Fruit fly (Drosophila melanogaster) whole organism, pupa: Measurements from ENCODE around the gene CG5618.

ENCODE experiments used
- CG13204 ChIP-seq: fragments of 200-800 bp; sonication (Bioruptor generic); optimal IDR thresholded peaks from 2 replicates; lab custom pipeline; 2018; ENCODE audit warnings: missing biosample characterization, mild to moderate bottlenecking, missing genetic modification characterization, moderate library complexity
- CG14655 ChIP-seq: fragments of 200-800 bp; sonication (Bioruptor generic); optimal IDR thresholded peaks from 3 replicates; lab custom pipeline; 2017; ENCODE audit warnings: mild to moderate bottlenecking, missing biosample characterization, missing genetic modification reagents, missing genetic modification characterization
- CG15710 ChIP-seq: fragments of 200-800 bp; sonication (Bioruptor generic); optimal IDR thresholded peaks from 2 replicates; lab custom pipeline; 2018; ENCODE audit warnings: missing biosample characterization, mild to moderate bottlenecking, missing genetic modification characterization, moderate library complexity
- CG8159 ChIP-seq: fragments of 200-800 bp; sonication (Bioruptor generic); optimal IDR thresholded peaks from 3 replicates; lab custom pipeline; 2018; ENCODE audit warnings: missing biosample characterization, mild to moderate bottlenecking, missing genetic modification characterization, moderate library complexity
- CG9948 ChIP-seq: fragments of 200-800 bp; sonication (Bioruptor generic); optimal IDR thresholded peaks from 2 replicates; lab custom pipeline; 2018; ENCODE audit warnings: missing biosample characterization, mild to moderate bottlenecking, missing genetic modification characterization, moderate library complexity
- EcR ChIP-seq: fragments of 200-800 bp; sonication (Bioruptor generic); optimal IDR thresholded peaks from 3 replicates; lab custom pipeline; 2019; ENCODE audit warnings: missing biosample characterization, missing genetic modification characterization, mild to moderate bottlenecking, moderate library complexity, missing genetic modification reagents
- Snoo ChIP-seq: fragments of 200-800 bp; sonication (Bioruptor generic); optimal IDR thresholded peaks from 3 replicates; lab custom pipeline; 2017; ENCODE audit warnings: missing biosample characterization, mild to moderate bottlenecking, missing genetic modification characterization, inconsistent platforms
- fd96Ca ChIP-seq: fragments of 200-800 bp; sonication (Bioruptor generic); IDR thresholded peaks from 3 replicates; pipeline ENCODE4 v1.3.6; 2022; ENCODE audit warnings: missing biosample characterization, missing genetic modification characterization

DNA sequence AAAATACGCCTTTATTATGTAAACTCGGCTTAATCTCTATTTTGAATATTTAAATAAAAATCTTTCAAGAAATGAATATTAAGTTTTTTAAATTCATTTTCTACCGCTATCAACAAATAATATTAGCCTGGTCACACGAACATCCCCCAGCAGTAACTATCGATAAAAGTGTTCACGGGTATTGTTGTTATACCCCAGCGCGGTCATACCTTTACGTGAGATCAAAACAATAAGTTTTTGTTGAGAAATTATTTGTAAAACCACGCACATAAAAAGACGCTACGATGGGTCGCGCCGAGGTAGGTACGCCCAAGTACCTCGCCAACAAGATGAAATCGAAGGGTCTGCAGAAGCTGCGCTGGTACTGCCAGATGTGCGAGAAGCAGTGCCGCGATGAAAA lies 3.4 kb downstream of the CG5618 start, which contains the start of gene kin17:
- TF ChIP-seq CG8159 (tag; lab: Kevin White, UChicago), result no peak
- no peak for TF ChIP-seq CG15710 (tag; lab: Kevin White, UChicago)
- TF ChIP-seq CG13204 (GFP tag; lab: Kevin White, UChicago), result no peak
- no peak for TF ChIP-seq CG14655 (GFP tag; lab: Kevin White, UChicago)
- no peak for TF ChIP-seq EcR (GFP tag; lab: Kevin White, UChicago)
- TF ChIP-seq Snoo (tag; lab: Kevin White, UChicago), result no peak
- TF ChIP-seq CG9948 (tag; lab: Kevin White, UChicago), result no peak
- TF ChIP-seq fd96Ca, result no peak
